Worm (Caenorhabditis elegans) whole organism, mixed stage, embryonic: ENCODE measurements around the gene F52E4.5.

Experiments
- bed-3 ChIP-seq: fragments of 200-800 bp; sonication (Bioruptor generic); optimal IDR thresholded peaks from 3 replicates; lab custom pipeline; 2018; ENCODE audit warnings: mild to moderate bottlenecking, missing genetic modification characterization, moderate library complexity, missing compliant biosample characterization
- ces-1 ChIP-seq: fragments of 150-350 bp; optimal IDR thresholded peaks from 2 replicates; lab custom pipeline; 2014; ENCODE audit warnings: missing biosample characterization, missing genetic modification reagents, missing genetic modification characterization
- elt-1 ChIP-seq: sonication (generic microtip); optimal IDR thresholded peaks from 2 replicates; lab custom pipeline; 2017; ENCODE audit warnings: missing genetic modification characterization, mild to moderate bottlenecking, missing compliant biosample characterization, antibody characterized with exemption, moderate library complexity, borderline replicate concordance; ENCODE audit not compliant: insufficient read depth
- elt-3 ChIP-seq: fragments of 150-350 bp; optimal IDR thresholded peaks from 2 replicates; lab custom pipeline; 2014; ENCODE audit warnings: missing biosample characterization, missing genetic modification characterization
- mab-5 ChIP-seq: fragments of 150-350 bp; optimal IDR thresholded peaks from 2 replicates; lab custom pipeline; 2014; ENCODE audit warnings: missing biosample characterization, missing genetic modification characterization
- mep-1 ChIP-seq: fragments of 150-350 bp; optimal IDR thresholded peaks from 2 replicates; lab custom pipeline; 2017; ENCODE audit warnings: missing biosample characterization, missing genetic modification reagents, missing genetic modification characterization, inconsistent platforms
- nhr-237 ChIP-seq: fragments of 150-350 bp; optimal IDR thresholded peaks from 2 replicates; lab custom pipeline; 2014; ENCODE audit warnings: missing biosample characterization, missing genetic modification characterization
- nhr-28 ChIP-seq: fragments of 150-350 bp; optimal IDR thresholded peaks from 2 replicates; lab custom pipeline; 2014; ENCODE audit warnings: missing biosample characterization, missing genetic modification characterization
- pha-4 ChIP-seq: fragments of 150-350 bp; optimal IDR thresholded peaks from 2 replicates; lab custom pipeline; 2018; ENCODE audit warnings: missing biosample characterization, missing genetic modification reagents, missing genetic modification characterization
- sem-2 ChIP-seq: fragments of 200-800 bp; sonication (Bioruptor generic); optimal IDR thresholded peaks from 2 replicates; lab custom pipeline; 2018; ENCODE audit warnings: mild to moderate bottlenecking, missing genetic modification characterization, missing compliant biosample characterization
- sptf-1 ChIP-seq: sonication (generic microtip); optimal IDR thresholded peaks from 2 replicates; lab custom pipeline; 2017; ENCODE audit warnings: mild to moderate bottlenecking, missing genetic modification characterization, moderate library complexity, missing compliant biosample characterization
- unc-39 ChIP-seq: fragments of 150-350 bp; optimal IDR thresholded peaks from 2 replicates; lab custom pipeline; 2014; ENCODE audit warnings: missing biosample characterization, missing genetic modification characterization
- unc-62 ChIP-seq: fragments of 150-350 bp; optimal IDR thresholded peaks from 2 replicates; lab custom pipeline; 2014; ENCODE audit warnings: missing biosample characterization, missing genetic modification reagents, missing genetic modification characterization
- ztf-11 ChIP-seq: fragments of 150-350 bp; optimal IDR thresholded peaks from 2 replicates; lab custom pipeline; 2014; ENCODE audit warnings: missing biosample characterization, missing genetic modification characterization

- TF ChIP-seq ces-1 (GFP tag; lab: Kevin White, UChicago) (peak; percentile 65), bed-3 (no peak), mep-1 (no peak), unc-39 (tag; lab: Kevin White, UChicago) (no peak), sem-2 (GFP tag; lab: Kevin White, UChicago) (no peak), pha-4 (tag; lab: Kevin White, UChicago) (peak; percentile 65), elt-1 (no peak), elt-3 (tag; lab: Kevin White, UChicago) (no peak), nhr-237 (tag; lab: Kevin White, UChicago) (no peak), sptf-1 (tag; lab: Kevin White, UChicago) (no peak), nhr-28 (no peak), ztf-11 (tag; lab: Kevin White, UChicago) (no peak), mab-5 (tag; lab: Kevin White, UChicago) (no peak), unc-62 (GFP tag; lab: Kevin White, UChicago) (peak; percentile 55)
Measured at ce11 chrX:3111687-3112086, 24.5 kb upstream of the F52E4.5 start.
